Fruit fly (Drosophila melanogaster): ENCODE results near the gene CG7607.

CG7607 gene

DNA sequence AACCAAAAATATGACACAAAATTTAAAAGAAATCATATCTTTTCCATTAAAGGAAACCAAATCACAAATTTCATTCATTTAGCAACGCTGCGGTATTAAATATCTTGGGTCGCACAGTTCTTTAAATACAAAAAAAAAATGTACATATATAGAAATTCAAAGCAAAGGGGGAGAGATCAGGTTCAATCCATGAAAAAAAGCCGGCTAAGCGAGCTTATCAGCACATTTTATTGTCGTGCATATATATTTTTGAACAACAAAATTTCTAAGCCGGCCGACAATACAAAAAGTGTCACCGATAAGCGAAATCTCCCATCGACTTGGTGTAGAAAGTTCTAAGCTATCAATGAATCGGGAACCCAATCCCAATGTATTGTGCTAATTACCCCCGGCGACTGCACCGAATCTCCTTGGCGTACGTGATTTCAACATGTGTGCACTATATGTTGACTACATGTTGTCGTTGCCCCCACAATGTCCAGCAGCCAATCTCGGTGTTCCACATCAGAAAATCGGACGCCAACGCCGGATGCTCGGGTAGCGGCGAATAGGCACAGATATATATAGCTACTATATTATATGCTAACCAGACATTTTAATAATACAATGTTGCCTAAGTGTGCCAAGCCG is 4.5 kb downstream of the CG7607 start:
- TF ChIP-seq CG8478 (optimal IDR thresholded peaks at IDR 0.05): no peak
- TF ChIP-seq CTCF (optimal IDR thresholded peaks at IDR 0.05): no peak

DNA sequence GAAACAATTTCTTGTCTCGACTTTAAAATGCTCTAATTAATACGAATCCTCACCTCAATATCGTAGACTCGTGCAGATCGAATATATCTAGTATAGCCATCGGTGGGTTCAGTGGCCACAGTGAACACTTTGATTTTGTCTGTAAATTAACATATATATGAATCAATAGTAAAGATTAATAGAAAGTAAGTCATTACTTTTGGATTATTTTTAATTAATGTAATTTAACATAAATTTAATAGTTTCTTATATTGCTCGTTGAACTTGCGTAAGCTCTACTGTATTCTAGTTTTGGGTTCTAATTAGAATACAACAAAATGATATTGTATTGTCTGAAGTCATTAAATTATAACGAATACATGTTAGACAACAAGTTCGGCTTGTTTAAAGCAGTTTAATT is 5.4 kb downstream of the CG7607 start:
- TF ChIP-seq CG8478 (optimal IDR thresholded peaks at IDR 0.05): no peak
- no peak for TF ChIP-seq CTCF (optimal IDR thresholded peaks at IDR 0.05)

DNA sequence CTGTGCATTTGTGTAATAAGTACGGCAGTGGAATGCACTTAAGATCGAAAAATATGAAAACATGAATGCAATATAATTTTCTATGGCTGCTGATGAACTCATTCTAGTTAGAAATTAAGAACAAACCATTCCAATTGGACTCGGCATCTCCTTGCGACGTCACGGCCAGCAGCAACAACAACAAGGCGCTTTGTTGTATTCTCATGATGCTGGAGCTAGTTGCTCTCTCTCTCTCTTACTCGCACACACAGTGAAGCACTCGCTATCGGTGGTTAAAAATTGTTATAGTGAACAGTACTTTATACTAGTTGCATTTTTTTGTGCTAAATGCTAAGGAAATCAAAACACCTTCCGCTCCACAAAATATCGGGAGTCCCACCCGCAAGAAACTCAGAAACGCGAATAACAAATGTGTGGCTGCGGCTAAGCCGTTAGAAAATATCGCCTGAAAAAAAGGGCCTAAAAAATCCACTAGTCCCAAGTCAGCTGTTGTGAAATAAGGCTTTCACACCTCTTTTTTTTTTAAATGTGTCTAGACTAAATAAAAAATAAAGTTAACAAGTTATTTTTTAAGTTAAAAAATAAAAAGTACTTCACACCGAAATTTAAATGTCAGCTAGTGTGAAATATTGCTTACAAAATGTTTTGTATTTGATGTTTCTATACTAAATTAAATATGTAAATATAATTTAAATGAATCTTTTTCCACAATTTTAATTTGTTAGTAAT is 6.4 kb downstream of the CG7607 start, which contains the start of gene Plod:
Plod (minus strand) TSS at position 409 of the 729 bp plus-strand sequence.
- TF ChIP-seq CG8478 (optimal IDR thresholded peaks at IDR 0.05) (no peak), CTCF (optimal IDR thresholded peaks at IDR 0.05) (peak in 1 of 2 experiments; percentile 28)

DNA sequence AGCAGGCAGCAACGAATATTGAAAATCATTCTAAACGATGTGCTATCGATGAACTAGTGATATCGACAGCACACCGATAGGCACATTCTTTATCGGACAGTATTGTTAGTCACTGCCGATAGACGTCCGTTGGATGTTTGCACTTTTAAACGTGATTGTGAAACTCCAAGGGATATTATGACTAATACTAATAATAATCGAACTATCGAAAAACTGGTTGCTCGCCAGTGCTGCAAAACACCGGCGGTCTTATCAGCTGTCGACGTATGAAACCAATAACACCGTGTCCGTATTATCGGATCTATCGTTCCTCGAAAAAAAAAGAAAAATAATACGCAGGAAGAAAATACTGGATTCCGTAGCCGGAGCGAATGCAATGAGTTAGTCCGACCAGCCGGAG is 11.1 kb downstream of the CG7607 start, which contains the start of the genes Ube3a and CG7600:
Ube3a (minus strand) TSS at position 67 of the 400 bp plus-strand sequence.
CG7600 (plus strand) TSS at position 270 of the 400 bp plus-strand sequence.
- TF ChIP-seq CG8478 (optimal IDR thresholded peaks at IDR 0.05) (no peak), CTCF (optimal IDR thresholded peaks at IDR 0.05) (peak in 1 of 2 experiments; percentile 54)

DNA sequence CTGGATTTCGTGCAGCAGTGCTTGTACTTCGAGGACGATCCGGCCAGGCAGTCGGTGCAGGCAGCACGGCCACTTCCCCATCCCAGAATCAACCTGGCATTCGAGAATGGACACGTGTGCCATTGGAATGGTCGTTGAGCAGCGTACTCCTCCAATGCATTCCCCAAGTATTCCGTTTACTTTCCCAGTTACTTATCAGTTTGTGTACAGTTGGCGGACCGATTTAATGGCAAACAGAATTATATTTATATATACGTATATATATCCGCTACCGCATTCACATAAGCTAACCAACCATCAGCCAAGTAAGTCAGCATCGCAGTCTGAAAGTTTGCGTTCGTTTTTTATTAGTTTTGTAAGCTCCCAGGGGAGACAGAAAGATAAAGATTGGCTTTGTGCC is 14.2 kb downstream of the CG7607 start:
- TF ChIP-seq CTCF (optimal IDR thresholded peaks at IDR 0.05): no peak
- TF ChIP-seq CG8478 (optimal IDR thresholded peaks at IDR 0.05): no peak

DNA sequence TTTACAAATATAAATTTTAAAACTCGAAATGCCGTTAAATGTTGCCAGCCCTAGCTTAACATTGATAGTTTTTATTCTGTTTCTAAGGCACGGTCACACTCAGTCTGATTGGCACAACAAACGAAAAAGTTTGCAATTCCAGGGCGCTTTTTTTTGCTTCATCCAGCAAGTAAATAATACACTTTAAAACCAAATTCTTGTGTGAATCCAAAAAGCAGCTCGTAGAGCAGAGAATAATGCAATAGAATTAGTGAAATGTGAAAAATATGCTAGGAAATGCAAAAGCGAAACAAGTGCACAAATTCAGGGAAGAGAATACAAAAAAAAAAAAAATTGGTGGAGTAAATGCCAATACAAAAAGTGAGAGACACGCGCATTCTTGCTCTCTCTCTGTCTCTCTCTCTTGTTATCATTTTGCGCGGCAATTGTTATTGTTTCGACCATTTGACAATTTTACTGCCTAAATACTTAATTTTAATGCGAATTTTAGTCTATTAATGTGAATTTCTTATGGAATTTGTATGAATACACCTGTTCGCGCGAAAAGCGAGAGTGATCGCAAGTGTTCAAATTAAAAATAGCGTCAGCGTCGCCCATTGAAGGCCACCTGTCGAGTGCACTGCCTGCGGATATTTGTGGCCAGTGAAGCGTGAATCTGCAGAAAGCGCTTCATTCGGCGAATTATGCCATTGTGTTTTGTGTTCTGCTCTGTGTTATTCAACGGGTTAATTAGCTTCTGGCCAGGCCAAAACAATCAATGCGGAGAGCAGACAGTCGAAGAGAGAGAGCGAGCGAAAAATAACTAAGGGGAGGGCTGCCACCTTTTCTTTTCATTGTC is 15.2 kb downstream of the CG7607 start, which contains the start of gene CG42671:
CG42671 (plus strand) TSS at position 100 of the 838 bp plus-strand sequence.
- TF ChIP-seq CG8478 (optimal IDR thresholded peaks at IDR 0.05): no peak
- TF ChIP-seq CTCF (optimal IDR thresholded peaks at IDR 0.05): no peak

DNA sequence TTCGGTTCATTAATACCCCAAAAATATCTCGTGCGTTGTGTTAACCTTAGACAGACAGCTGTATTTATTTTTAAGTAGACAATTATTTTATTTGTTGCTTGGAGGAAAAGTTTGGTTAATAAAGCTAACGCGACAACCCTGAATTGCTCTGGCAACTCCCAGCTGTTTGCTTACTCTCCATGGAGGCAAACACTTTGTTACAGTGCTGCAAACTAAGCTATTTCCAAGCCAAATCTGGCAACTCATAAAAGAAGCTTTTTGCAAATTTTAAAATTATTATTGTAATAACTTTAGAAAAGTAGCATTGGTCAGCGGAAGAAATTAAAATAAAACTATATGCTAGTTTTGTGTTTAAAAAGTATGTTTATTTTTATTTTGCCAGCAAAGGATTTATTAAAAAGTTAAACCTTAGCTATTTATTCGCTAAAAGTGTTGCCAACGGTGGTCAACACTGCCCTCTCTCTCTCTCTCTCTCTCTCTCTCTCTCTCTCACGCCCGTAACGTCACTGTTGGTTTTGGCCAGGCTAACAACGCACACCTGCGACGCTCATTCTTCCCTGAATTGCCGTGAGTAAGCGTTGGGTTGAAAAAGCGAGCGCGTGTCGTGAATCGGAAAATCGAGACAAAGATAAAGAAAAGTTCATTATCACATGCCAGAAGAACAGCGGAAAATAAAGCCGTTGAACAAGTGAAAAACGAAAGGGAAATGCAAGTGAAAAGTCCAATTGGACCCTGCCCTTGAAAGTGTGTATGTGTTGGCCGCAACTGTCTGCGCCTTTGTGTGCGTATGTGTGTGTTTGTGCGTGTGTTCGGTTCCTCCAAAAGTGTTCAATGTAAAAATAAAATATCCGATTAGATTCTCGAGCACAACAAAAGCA is 16.1 kb downstream of the CG7607 start:
- TF ChIP-seq CG8478 (optimal IDR thresholded peaks at IDR 0.05): no peak
- no peak for TF ChIP-seq CTCF (optimal IDR thresholded peaks at IDR 0.05)

DNA sequence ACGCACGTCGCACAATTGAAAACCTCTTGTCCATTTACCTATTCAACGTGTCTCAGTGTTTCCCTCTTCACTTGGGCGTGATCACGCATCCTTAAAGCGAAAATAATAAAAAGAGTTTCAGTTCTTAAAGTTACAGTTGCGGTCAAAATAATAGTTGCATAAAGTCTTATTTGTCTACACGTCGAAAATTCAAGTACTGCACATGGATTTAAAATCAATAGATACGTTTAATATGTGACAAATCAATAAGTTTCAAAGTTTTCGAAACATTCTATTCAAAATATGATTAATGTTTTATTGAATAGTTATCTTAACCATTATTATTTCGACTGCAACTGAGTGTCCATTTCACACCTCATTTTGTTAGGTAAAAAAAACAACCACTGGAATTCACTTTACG is 16.8 kb downstream of the CG7607 start:
- TF ChIP-seq CTCF (optimal IDR thresholded peaks at IDR 0.05) (no peak), CG8478 (optimal IDR thresholded peaks at IDR 0.05) (no peak)

DNA sequence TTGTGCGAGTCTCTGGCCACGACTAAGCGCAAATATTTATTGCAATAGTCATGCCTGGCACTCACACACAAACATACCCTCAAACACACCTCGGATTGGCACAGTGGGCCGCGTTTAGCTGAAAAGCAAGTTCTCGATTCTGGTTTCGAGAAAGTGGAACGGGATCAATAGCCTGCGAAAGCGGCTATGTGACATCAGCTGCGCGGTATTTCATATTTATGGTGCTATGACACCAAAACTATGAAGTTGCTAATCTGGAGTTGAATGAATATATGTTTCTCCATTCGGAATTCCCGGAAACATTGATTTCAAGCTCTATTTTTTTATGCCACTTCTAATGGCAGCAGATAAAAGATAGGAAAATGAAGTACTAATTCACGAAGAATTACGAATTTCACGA is 18.5 kb downstream of the CG7607 start:
- TF ChIP-seq CTCF (optimal IDR thresholded peaks at IDR 0.05): no peak
- no peak for TF ChIP-seq CG8478 (optimal IDR thresholded peaks at IDR 0.05)

DNA sequence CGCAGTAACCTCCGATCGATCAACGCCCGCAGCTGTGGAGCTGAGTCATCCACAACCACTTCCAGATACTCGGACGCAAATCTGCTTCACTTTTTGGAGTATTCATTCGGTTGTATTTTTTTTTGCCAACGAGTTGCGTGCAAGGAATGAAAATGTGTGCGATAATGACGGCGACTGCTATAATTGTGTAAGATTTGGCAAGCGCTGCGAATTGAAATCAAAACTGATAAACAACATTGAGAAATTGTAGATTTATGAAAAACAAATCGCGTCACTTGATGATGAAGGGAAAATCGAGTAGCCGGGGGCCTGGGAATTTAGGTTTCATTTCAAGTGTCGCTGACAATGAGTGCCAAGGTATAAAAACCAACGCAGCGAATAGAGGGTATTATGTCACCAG is 19.5 kb downstream of the CG7607 start:
- no peak for TF ChIP-seq CTCF (optimal IDR thresholded peaks at IDR 0.05)
- no peak for TF ChIP-seq CG8478 (optimal IDR thresholded peaks at IDR 0.05)

DNA sequence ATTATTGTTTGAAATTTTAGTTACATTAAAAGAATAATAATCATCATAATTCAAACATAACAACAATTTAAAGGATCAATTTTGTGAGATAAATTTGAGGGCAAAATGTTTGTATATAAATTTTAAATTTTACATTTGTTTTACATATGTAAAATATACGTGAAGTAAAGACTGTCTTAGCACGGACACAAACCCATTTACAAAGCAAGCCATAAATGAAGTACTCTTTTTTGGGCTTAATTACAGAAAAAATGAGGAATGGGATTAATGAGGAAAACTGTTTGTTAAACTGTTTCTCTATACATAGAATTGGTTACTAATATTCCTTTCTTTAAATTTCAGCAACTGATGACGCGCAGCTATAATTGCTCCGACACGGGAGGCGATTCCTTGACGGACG is 25.2 kb downstream of the CG7607 start:
- no peak for TF ChIP-seq CG8478 (optimal IDR thresholded peaks at IDR 0.05)
- TF ChIP-seq CTCF (optimal IDR thresholded peaks at IDR 0.05): peak in 1 of 2 experiments; percentile 49

DNA sequence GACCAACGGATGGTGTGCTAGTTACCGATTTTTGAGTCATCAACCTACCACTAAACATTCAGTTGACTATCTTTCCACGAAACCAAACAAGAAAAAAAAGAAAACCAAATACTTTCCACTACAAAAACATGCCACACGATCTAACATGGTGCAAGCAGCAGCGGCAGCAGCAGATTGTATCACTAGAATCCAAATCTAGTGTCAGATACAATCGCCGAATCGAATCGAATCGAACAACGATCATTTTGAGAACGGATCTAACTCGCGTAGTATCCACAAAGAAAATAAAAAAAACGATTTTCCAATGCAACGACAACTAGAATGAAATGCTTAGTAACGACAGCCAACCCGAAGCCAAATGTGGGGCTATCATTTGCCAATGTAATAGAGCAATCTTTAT is 28.3 kb downstream of the CG7607 start:
- no peak for TF ChIP-seq CG8478 (optimal IDR thresholded peaks at IDR 0.05)
- no peak for TF ChIP-seq CTCF (optimal IDR thresholded peaks at IDR 0.05)

DNA sequence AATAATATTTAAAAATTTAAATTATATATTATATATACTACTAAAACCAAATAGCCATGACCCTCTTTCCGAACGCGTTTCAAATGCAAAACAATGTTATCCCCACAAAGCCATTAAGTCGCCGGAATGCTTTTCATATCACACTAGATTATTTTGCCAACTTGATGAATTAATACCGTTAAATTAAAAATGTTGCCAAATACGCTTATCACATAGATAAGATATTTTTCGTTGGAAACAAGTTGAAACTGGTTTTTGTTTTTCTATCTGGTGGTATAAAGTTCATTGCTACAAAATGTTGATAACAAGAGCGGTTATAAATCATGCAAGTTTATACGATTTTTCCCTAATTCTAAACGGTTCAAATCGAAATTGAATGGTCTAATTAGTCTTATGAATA is 34.1 kb downstream of the CG7607 start:
- no peak for TF ChIP-seq CG8478 (optimal IDR thresholded peaks at IDR 0.05)
- TF ChIP-seq CTCF (optimal IDR thresholded peaks at IDR 0.05): no peak

DNA sequence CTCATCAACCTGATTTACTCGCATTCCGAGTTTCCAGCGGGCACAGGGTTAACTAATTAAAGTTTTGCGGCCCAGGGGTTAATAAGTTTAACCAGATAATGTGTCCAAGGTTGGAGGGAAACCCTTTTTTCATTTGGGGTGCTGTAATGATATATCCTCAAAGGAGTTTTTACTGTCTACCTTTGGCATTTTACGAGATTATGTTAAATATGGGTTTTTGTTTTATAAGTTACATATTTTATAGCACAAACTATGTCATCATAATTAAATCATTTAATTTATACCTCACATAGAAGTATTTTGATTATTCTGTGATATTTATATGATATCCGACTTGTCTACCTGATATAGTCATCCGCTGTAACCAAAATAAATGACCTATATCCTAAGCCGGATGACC is 36.7 kb downstream of the CG7607 start, which contains the start of gene Ir68a:
Ir68a (minus strand) TSS at position 101 of the 400 bp plus-strand sequence.
- TF ChIP-seq CTCF (optimal IDR thresholded peaks at IDR 0.05) (no peak), CG8478 (optimal IDR thresholded peaks at IDR 0.05) (no peak)
